Worm (Caenorhabditis elegans) whole organism, L3 larva: ENCODE data around the gene wht-1.

Source experiments
- ama-1 ChIP-seq: fragments of 150-350 bp; optimal IDR thresholded peaks from 2 replicates; lab custom pipeline; 2018
- nhr-12 ChIP-seq: fragments of 150-350 bp; optimal IDR thresholded peaks from 2 replicates; lab custom pipeline; 2014; ENCODE audit warnings: missing biosample characterization, missing genetic modification characterization
- skn-1 ChIP-seq: fragments of 150-350 bp; optimal IDR thresholded peaks from 2 replicates; lab custom pipeline; 2014; ENCODE audit warnings: missing biosample characterization, missing genetic modification characterization

ce11 chrIII:6072937-6073336, 14.6 kb downstream of the wht-1 start:
- TF ChIP-seq nhr-12 (tag; lab: Kevin White, UChicago), result no peak
- no peak for TF ChIP-seq skn-1 (tag; lab: Kevin White, UChicago)
- TF ChIP-seq ama-1 (lab: Kevin White, UChicago), result no peak
